Worm (Caenorhabditis elegans): ENCODE results near the gene dhs-17.

dhs-17 gene

DNA sequence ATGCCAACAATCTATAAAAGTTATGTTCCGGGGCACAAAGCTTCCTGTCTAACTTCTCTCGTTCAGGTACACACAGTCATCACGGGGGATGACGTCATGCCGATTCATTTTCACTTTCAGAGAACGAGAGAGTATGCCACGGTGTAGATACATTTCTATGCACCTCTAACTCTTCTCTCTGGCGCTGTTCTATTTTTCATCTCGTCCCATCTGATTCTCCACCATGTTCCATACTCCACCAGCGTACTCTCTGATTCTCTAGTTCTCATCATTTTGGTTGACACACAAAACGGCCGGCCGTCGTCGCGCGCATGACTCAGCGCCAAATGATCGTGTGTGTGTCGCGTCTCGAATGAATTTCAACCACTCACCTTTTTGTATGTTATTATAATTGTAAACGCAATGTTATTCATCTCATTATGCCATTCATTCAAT is 34.2 kb downstream of the dhs-17 start:
- TF ChIP-seq W03F9.2 (tag; optimal IDR thresholded peaks at IDR 0.05), result peak; percentile 72
- TF ChIP-seq him-1 (tag; optimal IDR thresholded peaks at IDR 0.05), result peak; percentile 51
- no peak for TF ChIP-seq dao-5 (tag; optimal IDR thresholded peaks at IDR 0.05)

ce11 chrV:5996114-5996513 is 38.5 kb downstream of the dhs-17 start, which contains the start of gene cpg-4:
Gene cpg-4, plus strand, starts transcription at chrV:5996416.
- TF ChIP-seq dao-5 (tag; optimal IDR thresholded peaks at IDR 0.05) (no peak), him-1 (tag; optimal IDR thresholded peaks at IDR 0.05) (no peak), W03F9.2 (tag; optimal IDR thresholded peaks at IDR 0.05) (no peak)

ce11 chrV:5995598-5995997 is 39.0 kb downstream of the dhs-17 start:
- TF ChIP-seq dao-5 (tag; optimal IDR thresholded peaks at IDR 0.05) (no peak), him-1 (tag; optimal IDR thresholded peaks at IDR 0.05) (no peak), W03F9.2 (tag; optimal IDR thresholded peaks at IDR 0.05) (no peak)

DNA sequence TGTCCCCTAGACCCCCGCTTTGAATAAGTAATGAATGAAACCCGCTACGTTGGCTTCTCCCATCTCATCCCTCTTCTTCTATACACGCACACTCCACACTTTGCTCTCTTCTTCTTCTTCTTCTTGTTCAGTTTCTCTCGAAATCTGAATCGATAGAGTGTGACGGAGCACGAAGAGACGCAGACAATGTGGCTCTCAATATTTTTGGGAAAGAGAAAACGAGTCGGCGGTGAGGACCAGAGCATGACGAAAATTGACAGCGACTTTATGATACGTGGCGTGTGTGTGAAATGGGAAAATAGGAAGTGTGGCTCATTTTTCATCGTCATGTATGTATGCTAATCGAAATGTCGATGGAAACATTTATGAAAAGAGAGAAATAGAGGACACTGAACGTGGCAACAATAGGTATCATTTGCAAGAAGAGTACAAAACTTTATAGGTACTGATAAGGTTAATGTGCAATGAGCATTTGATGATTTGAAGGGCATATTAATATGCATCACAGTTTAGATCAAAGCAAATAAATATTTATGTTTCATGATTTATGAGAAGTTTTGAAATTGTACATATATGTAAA is 43.0 kb downstream of the dhs-17 start:
- TF ChIP-seq W03F9.2 (tag; optimal IDR thresholded peaks at IDR 0.05) (no peak), dao-5 (tag; optimal IDR thresholded peaks at IDR 0.05) (no peak), him-1 (tag; optimal IDR thresholded peaks at IDR 0.05) (peak; percentile 48)

ce11 chrV:5990383-5990782 is 44.2 kb downstream of the dhs-17 start, which contains the start of gene fut-8:
Gene fut-8, minus strand, starts transcription at chrV:5990483.
- TF ChIP-seq dao-5 (tag; optimal IDR thresholded peaks at IDR 0.05) (no peak), W03F9.2 (tag; optimal IDR thresholded peaks at IDR 0.05) (no peak), him-1 (tag; optimal IDR thresholded peaks at IDR 0.05) (no peak)

DNA sequence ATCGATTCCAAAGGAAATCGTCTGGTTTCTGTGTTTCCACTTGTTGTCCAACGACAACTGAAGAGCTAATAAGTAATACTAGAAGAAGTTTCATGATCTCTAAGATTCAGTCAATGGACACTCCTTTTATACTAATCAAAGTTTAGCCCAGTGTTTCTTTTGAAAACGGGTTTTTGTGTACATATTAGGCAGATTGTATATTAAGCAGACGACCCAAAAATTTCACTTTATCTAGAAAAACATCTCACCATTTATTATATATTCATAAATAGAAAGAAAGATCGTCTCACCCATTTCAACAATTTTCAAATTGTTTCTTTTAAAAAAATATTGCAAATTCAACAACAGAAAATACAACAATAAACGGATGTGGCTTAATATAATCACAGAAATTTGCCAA is 47.9 kb downstream of the dhs-17 start, which contains the start of gene C10F3.7:
Gene C10F3.7, minus strand, starts transcription at position 101 of the 400 bp plus-strand sequence.
- no peak for TF ChIP-seq W03F9.2 (tag; optimal IDR thresholded peaks at IDR 0.05)
- no peak for TF ChIP-seq dao-5 (tag; optimal IDR thresholded peaks at IDR 0.05)
- TF ChIP-seq him-1 (tag; optimal IDR thresholded peaks at IDR 0.05), result no peak

- TF ChIP-seq him-1 (tag; optimal IDR thresholded peaks at IDR 0.05), result no peak
- no peak for TF ChIP-seq W03F9.2 (tag; optimal IDR thresholded peaks at IDR 0.05)
- no peak for TF ChIP-seq dao-5 (tag; optimal IDR thresholded peaks at IDR 0.05)
These were observed 50.4 kb downstream of the dhs-17 start for ce11 chrV:5984244-5984643.

DNA sequence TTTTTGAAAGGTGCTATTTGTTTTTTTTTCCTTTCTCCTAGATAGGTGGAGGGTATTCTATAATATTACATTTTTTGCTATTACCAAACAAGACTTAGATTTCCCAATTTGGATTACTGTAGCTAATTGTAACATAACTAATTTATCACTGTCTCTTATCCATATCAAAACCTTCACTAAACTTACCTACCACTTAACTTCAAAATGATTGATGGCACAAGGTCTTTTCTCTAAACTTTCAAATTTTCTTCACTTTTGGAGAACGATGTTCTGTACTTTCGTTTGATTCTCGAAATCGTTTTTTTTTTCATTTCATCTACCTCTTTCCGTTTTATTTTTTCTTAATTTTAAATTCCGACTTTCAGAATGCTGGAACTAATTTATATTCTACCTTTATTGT is 51.2 kb downstream of the dhs-17 start, which contains the start of gene dhs-16:
Gene dhs-16, plus strand, starts transcription at position 366 of the 400 bp plus-strand sequence.
- TF ChIP-seq dao-5 (tag; optimal IDR thresholded peaks at IDR 0.05) (no peak), W03F9.2 (tag; optimal IDR thresholded peaks at IDR 0.05) (no peak), him-1 (tag; optimal IDR thresholded peaks at IDR 0.05) (no peak)

ce11 chrV:5982722-5983121 is 51.9 kb downstream of the dhs-17 start:
- TF ChIP-seq dao-5 (tag; optimal IDR thresholded peaks at IDR 0.05), result no peak
- no peak for TF ChIP-seq W03F9.2 (tag; optimal IDR thresholded peaks at IDR 0.05)
- no peak for TF ChIP-seq him-1 (tag; optimal IDR thresholded peaks at IDR 0.05)

Measured in whole organism, L4/young adult.